Fruit fly (Drosophila melanogaster) whole organism, embryonic: ENCODE measurements around the gene Tlk.

Source experiments
- B-H2 ChIP-seq: fragments of 200-800 bp; sonication (Bioruptor generic); optimal IDR thresholded peaks from 2 replicates; lab custom pipeline; 2018; ENCODE audit warnings: missing biosample characterization, mild to moderate bottlenecking, missing genetic modification characterization
- Bteb2 ChIP-seq: fragments of 200-800 bp; sonication (Bioruptor generic); optimal IDR thresholded peaks from 2 replicates; lab custom pipeline; 2016; ENCODE audit warnings: missing biosample characterization, missing genetic modification characterization
- CG10274 ChIP-seq: fragments of 200-800 bp; sonication (Bioruptor generic); optimal IDR thresholded peaks from 3 replicates; lab custom pipeline; 2017; ENCODE audit warnings: missing biosample characterization, mild to moderate bottlenecking, missing genetic modification characterization
- CG11085 ChIP-seq: fragments of 200-800 bp; sonication (Bioruptor generic); IDR thresholded peaks from 2 replicates; pipeline ENCODE4 v1.3.6; 2022; ENCODE audit warnings: missing biosample characterization, missing genetic modification characterization
- CG11723 ChIP-seq: fragments of 200-800 bp; sonication (Bioruptor generic); optimal IDR thresholded peaks from 2 replicates; lab custom pipeline; 2017; ENCODE audit warnings: missing biosample characterization, mild to moderate bottlenecking, missing genetic modification characterization
- CG12299 ChIP-seq: fragments of 200-800 bp; sonication (Bioruptor generic); optimal IDR thresholded peaks from 2 replicates; lab custom pipeline; 2018; ENCODE audit warnings: missing biosample characterization, mild to moderate bottlenecking, missing genetic modification characterization
- CG12391 ChIP-seq: fragments of 200-800 bp; sonication (Bioruptor generic); optimal IDR thresholded peaks from 3 replicates; lab custom pipeline; 2018; ENCODE audit warnings: missing biosample characterization, mild to moderate bottlenecking, missing genetic modification characterization, moderate library complexity
- CG13296 ChIP-seq: fragments of 200-800 bp; sonication (Bioruptor generic); optimal IDR thresholded peaks from 3 replicates; lab custom pipeline; 2018; ENCODE audit warnings: missing biosample characterization, mild to moderate bottlenecking, missing genetic modification characterization
- CG14014 ChIP-seq: fragments of 200-800 bp; sonication (Bioruptor generic); IDR thresholded peaks from 2 replicates; pipeline ENCODE4 v1.3.6; 2022; ENCODE audit warnings: missing biosample characterization, missing genetic modification characterization
- CG15601 ChIP-seq: fragments of 200-800 bp; sonication (Bioruptor generic); optimal IDR thresholded peaks from 3 replicates; lab custom pipeline; 2019; ENCODE audit warnings: missing biosample characterization, mild to moderate bottlenecking, missing genetic modification characterization, moderate library complexity
- CG17385 ChIP-seq: fragments of 200-800 bp; sonication (Bioruptor generic); optimal IDR thresholded peaks from 3 replicates; lab custom pipeline; 2018; ENCODE audit warnings: missing biosample characterization, mild to moderate bottlenecking, missing genetic modification characterization
- CG17568 ChIP-seq: fragments of 200-800 bp; sonication (Bioruptor generic); optimal IDR thresholded peaks from 2 replicates; lab custom pipeline; 2018; ENCODE audit warnings: missing biosample characterization, mild to moderate bottlenecking, missing genetic modification characterization, moderate library complexity
- CG17802 ChIP-seq: fragments of 200-800 bp; sonication (Bioruptor generic); optimal IDR thresholded peaks from 2 replicates; lab custom pipeline; 2018; ENCODE audit warnings: missing biosample characterization, mild to moderate bottlenecking, missing genetic modification characterization, moderate library complexity
- CG30431 ChIP-seq: fragments of 200-800 bp; sonication (Bioruptor generic); optimal IDR thresholded peaks from 2 replicates; lab custom pipeline; 2017; ENCODE audit warnings: missing biosample characterization, missing genetic modification characterization
- CG3838 ChIP-seq: fragments of 200-800 bp; sonication (Bioruptor generic); optimal IDR thresholded peaks from 3 replicates; lab custom pipeline; 2016; ENCODE audit warnings: missing biosample characterization, missing genetic modification characterization
- CG5953 ChIP-seq: fragments of 200-800 bp; sonication (Bioruptor generic); IDR thresholded peaks from 2 replicates; pipeline ENCODE4 v1.3.6; 2022; ENCODE audit warnings: missing biosample characterization, missing genetic modification characterization
- CG6272 ChIP-seq: fragments of 200-800 bp; sonication (Bioruptor generic); IDR thresholded peaks from 2 replicates; pipeline ENCODE4 v1.3.6; 2022; ENCODE audit warnings: missing biosample characterization, missing genetic modification characterization
- CG7372 ChIP-seq: fragments of 200-800 bp; sonication (Bioruptor generic); IDR thresholded peaks from 2 replicates; pipeline ENCODE4 v1.3.6; 2022; ENCODE audit warnings: missing biosample characterization, missing genetic modification characterization
- CG7745 ChIP-seq: fragments of 200-800 bp; sonication (Bioruptor generic); optimal IDR thresholded peaks from 2 replicates; lab custom pipeline; 2018; ENCODE audit warnings: missing biosample characterization, mild to moderate bottlenecking, missing genetic modification characterization, moderate library complexity
- CG9215 ChIP-seq: fragments of 200-800 bp; sonication (Bioruptor generic); IDR thresholded peaks from 2 replicates; pipeline ENCODE4 v1.3.6; 2022; ENCODE audit warnings: missing biosample characterization, missing genetic modification characterization
- CoRest ChIP-seq: fragments of 200-800 bp; sonication (Bioruptor generic); optimal IDR thresholded peaks from 3 replicates; lab custom pipeline; 2018; ENCODE audit warnings: missing biosample characterization, mild to moderate bottlenecking, missing genetic modification characterization, moderate library complexity
- Dad ChIP-seq: fragments of 200-800 bp; sonication (Bioruptor generic); optimal IDR thresholded peaks from 3 replicates; lab custom pipeline; 2016; ENCODE audit warnings: missing biosample characterization, missing genetic modification characterization
- ERR ChIP-seq: fragments of 200-800 bp; sonication (Bioruptor generic); optimal IDR thresholded peaks from 2 replicates; lab custom pipeline; 2016; ENCODE audit warnings: missing biosample characterization, missing genetic modification characterization
- Elba2 ChIP-seq: fragments of 200-800 bp; sonication (Bioruptor generic); optimal IDR thresholded peaks from 3 replicates; lab custom pipeline; 2016; ENCODE audit warnings: missing biosample characterization, missing genetic modification characterization
- H15 ChIP-seq: fragments of 200-800 bp; sonication (Bioruptor generic); IDR thresholded peaks from 3 replicates; pipeline ENCODE4 v1.3.6; 2022; ENCODE audit warnings: missing biosample characterization, missing genetic modification characterization
- Hand ChIP-seq: fragments of 200-800 bp; sonication (Bioruptor generic); optimal IDR thresholded peaks from 2 replicates; lab custom pipeline; 2017; ENCODE audit warnings: mild to moderate bottlenecking, missing biosample characterization, missing genetic modification reagents, missing genetic modification characterization
- Lhr ChIP-seq: fragments of 200-800 bp; sonication (Bioruptor generic); optimal IDR thresholded peaks from 3 replicates; lab custom pipeline; 2017; ENCODE audit warnings: mild to moderate bottlenecking, missing biosample characterization, missing genetic modification reagents, missing genetic modification characterization
- MESR4 ChIP-seq: fragments of 200-800 bp; sonication (Bioruptor generic); optimal IDR thresholded peaks from 2 replicates; lab custom pipeline; 2018; ENCODE audit warnings: missing biosample characterization, mild to moderate bottlenecking, missing genetic modification characterization, moderate library complexity
- NFAT ChIP-seq: fragments of 200-800 bp; sonication (Bioruptor generic); IDR thresholded peaks from 2 replicates; pipeline ENCODE4 v1.3.6; 2022; ENCODE audit warnings: missing biosample characterization, missing genetic modification characterization
- Nf-YA ChIP-seq: fragments of 200-800 bp; sonication (Bioruptor generic); IDR thresholded peaks from 2 replicates; pipeline ENCODE4 v1.3.6; 2022; ENCODE audit warnings: missing biosample characterization, missing genetic modification characterization
- Poxn ChIP-seq: fragments of 200-800 bp; sonication (Bioruptor generic); IDR thresholded peaks from 2 replicates; pipeline ENCODE4 v1.3.6; 2022; ENCODE audit warnings: missing biosample characterization, missing genetic modification characterization
- Sox102F ChIP-seq: fragments of 200-800 bp; sonication (Bioruptor generic); optimal IDR thresholded peaks from 2 replicates; lab custom pipeline; 2018; ENCODE audit warnings: missing biosample characterization, mild to moderate bottlenecking, missing genetic modification characterization, moderate library complexity
- chinmo ChIP-seq: fragments of 200-800 bp; sonication (Bioruptor generic); IDR thresholded peaks from 4 replicates; pipeline ENCODE4 v1.3.6; 2022; ENCODE audit warnings: missing biosample characterization, missing genetic modification characterization; ENCODE audit not compliant: partially characterized antibody
- dan ChIP-seq: fragments of 200-800 bp; sonication (Bioruptor generic); IDR thresholded peaks from 2 replicates; pipeline ENCODE4 v1.3.6; 2022; ENCODE audit warnings: missing biosample characterization, missing genetic modification characterization
- fd64A ChIP-seq: fragments of 200-800 bp; sonication (Bioruptor generic); optimal IDR thresholded peaks from 3 replicates; lab custom pipeline; 2018; ENCODE audit warnings: missing biosample characterization, mild to moderate bottlenecking, missing genetic modification characterization
- fd96Cb ChIP-seq: fragments of 200-800 bp; sonication (Bioruptor generic); optimal IDR thresholded peaks from 2 replicates; lab custom pipeline; 2018; ENCODE audit warnings: missing biosample characterization, mild to moderate bottlenecking, missing genetic modification characterization, moderate library complexity
- gfzf ChIP-seq: fragments of 200-800 bp; sonication (Bioruptor generic); optimal IDR thresholded peaks from 2 replicates; lab custom pipeline; 2016; ENCODE audit warnings: missing biosample characterization, mild to moderate bottlenecking, missing genetic modification characterization, moderate library complexity
- hth ChIP-seq: fragments of >200 bp; optimal IDR thresholded peaks from 2 replicates; lab custom pipeline; 2017; ENCODE audit warnings: inconsistent platforms
- inv ChIP-seq: fragments of 200-800 bp; sonication (Bioruptor generic); IDR thresholded peaks from 2 replicates; pipeline ENCODE4 v1.3.6; 2022; ENCODE audit warnings: missing biosample characterization, missing genetic modification characterization; ENCODE audit not compliant: partially characterized antibody
- lmd ChIP-seq: fragments of 200-800 bp; sonication (Bioruptor generic); IDR thresholded peaks from 2 replicates; pipeline ENCODE4 v1.3.6; 2022; ENCODE audit warnings: missing biosample characterization, missing genetic modification characterization
- lov ChIP-seq, 2 experiments: fragments of 200-800 bp in 1 of 2; fragments of >200 bp in 1 of 2; sonication (Bioruptor generic) in 1 of 2; IDR thresholded peaks in 1 of 2; optimal IDR thresholded peaks in 1 of 2; 2 replicates in 1 of 2; 3 replicates in 1 of 2; pipeline versions ENCODE4 v1.3.6 to Lab custom; 2017 to 2022; ENCODE audit warnings: missing biosample characterization in 1 of 2, missing genetic modification characterization in 1 of 2
- nerfin-2 ChIP-seq: fragments of 200-800 bp; sonication (Bioruptor generic); IDR thresholded peaks from 2 replicates; pipeline ENCODE4 v1.3.6; 2022; ENCODE audit warnings: missing biosample characterization, missing genetic modification characterization; ENCODE audit not compliant: partially characterized antibody
- salm ChIP-seq: fragments of 200-800 bp; sonication (Bioruptor generic); optimal IDR thresholded peaks from 2 replicates; lab custom pipeline; 2018; ENCODE audit warnings: missing biosample characterization, mild to moderate bottlenecking, missing genetic modification characterization
- seq ChIP-seq: fragments of 200-800 bp; sonication (Bioruptor generic); IDR thresholded peaks from 2 replicates; pipeline ENCODE4 v1.3.6; 2022; ENCODE audit warnings: missing biosample characterization, missing genetic modification characterization
- sim ChIP-seq: fragments of 200-800 bp; sonication (Bioruptor generic); IDR thresholded peaks from 2 replicates; pipeline ENCODE4 v1.3.6; 2022; ENCODE audit warnings: missing biosample characterization, missing genetic modification characterization
- stwl ChIP-seq: fragments of 200-800 bp; sonication (Bioruptor generic); optimal IDR thresholded peaks from 3 replicates; lab custom pipeline; 2018; ENCODE audit warnings: missing biosample characterization, mild to moderate bottlenecking, missing genetic modification characterization, moderate library complexity
- wor ChIP-seq: fragments of 200-800 bp; sonication (Bioruptor generic); IDR thresholded peaks from 2 replicates; pipeline ENCODE4 v1.3.6; 2022; ENCODE audit warnings: missing biosample characterization, missing genetic modification characterization

The Tlk gene

dm6 chrX:3772811-3773740 is 53.3 kb downstream of the Tlk start (continued):
- TF ChIP-seq ERR (GFP tag; lab: Kevin White, UChicago), result no peak
- no peak for TF ChIP-seq nerfin-2 (GFP tag; lab: Robert Waterston, UW)
- peak; percentile 57 for TF ChIP-seq NFAT (GFP tag; lab: Robert Waterston, UW)
- TF ChIP-seq Lhr (GFP tag; lab: Kevin White, UChicago), result no peak
- peak; percentile 55 for TF ChIP-seq CG10274
- TF ChIP-seq CG15601, result peak; percentile 56
- peak; percentile 74 for TF ChIP-seq CG7372 (GFP tag; lab: Robert Waterston, UW)
- peak; percentile 77 for TF ChIP-seq B-H2
- no peak for TF ChIP-seq lov (optimal IDR thresholded peaks at IDR 0.05; lab: Kevin White, UChicago)
- TF ChIP-seq lov (GFP tag; IDR thresholded peaks at IDR 0.05; lab: Robert Waterston, UW), result no peak
- peak; percentile 30 for TF ChIP-seq stwl
- peak; percentile 22 for TF ChIP-seq CG17568 (GFP tag; lab: Kevin White, UChicago)
- peak; percentile 79 for TF ChIP-seq Hand (GFP tag; lab: Kevin White, UChicago)
- peak; percentile 73 for TF ChIP-seq CG17385
- TF ChIP-seq wor (GFP tag; lab: Robert Waterston, UW), result no peak
- TF ChIP-seq CG11723 (GFP tag; lab: Kevin White, UChicago), result peak; percentile 28
- peak; percentile 86; the same call in 3 of the 4 replicates for TF ChIP-seq chinmo (GFP tag; lab: Robert Waterston, UW)
- TF ChIP-seq CG6272 (GFP tag; lab: Robert Waterston, UW), result peak; percentile 31; the same call in 1 of the 2 replicates
- peak; percentile 66 for TF ChIP-seq Sox102F
- no peak; the same call in none of the 2 replicates for TF ChIP-seq CG9215 (GFP tag; lab: Robert Waterston, UW)
- TF ChIP-seq CG14014 (GFP tag; lab: Robert Waterston, UW), result peak; percentile 79
- TF ChIP-seq Dad, result peak; percentile 36
- 0 out of 2 replicates have a peak, but pooled peaks have one; percentile 18 for TF ChIP-seq Nf-YA
- TF ChIP-seq seq (GFP tag; lab: Robert Waterston, UW), result peak; percentile 71
- no peak for TF ChIP-seq inv
- TF ChIP-seq H15, result 0 out of 3 replicates have a peak, but pooled peaks have one; percentile 40
- peak; percentile 53 for TF ChIP-seq CG7745
- peak; percentile 66 for TF ChIP-seq Bteb2 (GFP tag; lab: Kevin White, UChicago)
- peak; percentile 71 for TF ChIP-seq lmd
- TF ChIP-seq CG11085, result peak; percentile 52; the same call in 1 of the 2 replicates
- no peak for TF ChIP-seq hth (lab: Kevin White, UChicago)
- peak; percentile 86 for TF ChIP-seq CoRest (tag; lab: Kevin White, UChicago)
- 0 out of 2 replicates have a peak, but pooled peaks have one; percentile 16 for TF ChIP-seq Poxn
- no peak for TF ChIP-seq CG3838 (GFP tag; lab: Kevin White, UChicago)
- TF ChIP-seq gfzf (GFP tag; lab: Kevin White, UChicago), result no peak
- TF ChIP-seq CG17802 (tag; lab: Kevin White, UChicago), result no peak
- no peak for TF ChIP-seq CG30431 (GFP tag; lab: Kevin White, UChicago)
- TF ChIP-seq dan (GFP tag; lab: Robert Waterston, UW), result no peak
- peak; percentile 51 for TF ChIP-seq salm (tag; lab: Kevin White, UChicago)
- peak; percentile 85 for TF ChIP-seq CG13296
- no peak for TF ChIP-seq Elba2
- TF ChIP-seq fd64A (GFP tag; lab: Kevin White, UChicago), result no peak
- TF ChIP-seq fd96Cb (tag; lab: Kevin White, UChicago), result peak; percentile 62
- peak; percentile 79 for TF ChIP-seq CG12391 (tag; lab: Kevin White, UChicago)
- no peak for TF ChIP-seq MESR4 (GFP tag; lab: Kevin White, UChicago)
- no peak for TF ChIP-seq sim (GFP tag; lab: Robert Waterston, UW)
- peak; percentile 76 for TF ChIP-seq CG12299 (tag; lab: Kevin White, UChicago)
- TF ChIP-seq CG5953 (GFP tag; lab: Robert Waterston, UW), result no peak
